Worm (Caenorhabditis elegans) whole organism, midembryonic: Measurements from ENCODE around the gene R02D5.6.

Experiments used
- T22C8.4 ChIP-seq: fragments of 200-800 bp; sonication (Bioruptor generic); IDR thresholded peaks from 2 replicates; pipeline ENCODE4 v1.3.6; 2022; ENCODE audit warnings: missing genetic modification characterization, missing compliant biosample characterization
- cog-1 ChIP-seq: sonication (generic microtip); optimal IDR thresholded peaks from 2 replicates; lab custom pipeline; 2016; ENCODE audit warnings: missing genetic modification characterization, missing compliant biosample characterization
- tab-1 ChIP-seq: fragments of 200-800 bp; sonication (Bioruptor generic); IDR thresholded peaks from 2 replicates; pipeline ENCODE4 v1.3.6; 2022; ENCODE audit warnings: missing genetic modification characterization, missing compliant biosample characterization
- ztf-23 ChIP-seq: fragments of 200-800 bp; sonication (Bioruptor generic); IDR thresholded peaks from 2 replicates; pipeline ENCODE4 v1.3.6; 2022; ENCODE audit warnings: missing genetic modification reagents, missing genetic modification characterization, missing compliant biosample characterization
- ztf-29 ChIP-seq: fragments of 200-800 bp; sonication (Bioruptor generic); IDR thresholded peaks from 2 replicates; pipeline ENCODE4 v1.3.6; 2022; ENCODE audit warnings: missing genetic modification reagents, missing genetic modification characterization, missing compliant biosample characterization

DNA sequence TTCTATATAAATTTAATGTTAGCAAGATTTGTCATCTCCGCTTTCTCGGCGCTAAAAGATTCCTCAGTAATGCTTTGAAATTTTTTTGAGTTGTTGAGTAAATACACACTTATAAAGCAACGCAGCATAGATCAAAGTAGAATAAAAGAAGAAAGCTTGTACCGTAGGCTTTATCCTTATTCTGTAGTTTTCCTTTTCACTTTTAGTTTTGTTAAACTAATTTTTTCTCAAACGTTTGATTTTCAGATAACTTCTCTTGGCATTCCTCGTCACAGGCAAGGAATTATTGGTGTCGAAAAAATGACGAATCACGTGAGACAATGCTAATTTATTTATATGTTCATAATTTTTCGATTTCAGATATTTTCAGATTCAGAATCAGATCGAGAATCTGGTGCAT lies 44.7 kb upstream of the R02D5.6 start, which contains the start of gene C53A5.11:
- no peak for TF ChIP-seq ztf-23 (GFP tag; lab: Robert Waterston, UW)
- no peak for TF ChIP-seq ztf-29 (GFP tag; lab: Robert Waterston, UW)
- no peak for TF ChIP-seq cog-1 (tag; lab: Kevin White, UChicago)
- no peak for TF ChIP-seq tab-1 (GFP tag; lab: Robert Waterston, UW)
- no peak for TF ChIP-seq T22C8.4 (GFP tag; lab: Robert Waterston, UW)
